Fruit fly (Drosophila melanogaster): Measurements from ENCODE around the gene Pmi.

DNA sequence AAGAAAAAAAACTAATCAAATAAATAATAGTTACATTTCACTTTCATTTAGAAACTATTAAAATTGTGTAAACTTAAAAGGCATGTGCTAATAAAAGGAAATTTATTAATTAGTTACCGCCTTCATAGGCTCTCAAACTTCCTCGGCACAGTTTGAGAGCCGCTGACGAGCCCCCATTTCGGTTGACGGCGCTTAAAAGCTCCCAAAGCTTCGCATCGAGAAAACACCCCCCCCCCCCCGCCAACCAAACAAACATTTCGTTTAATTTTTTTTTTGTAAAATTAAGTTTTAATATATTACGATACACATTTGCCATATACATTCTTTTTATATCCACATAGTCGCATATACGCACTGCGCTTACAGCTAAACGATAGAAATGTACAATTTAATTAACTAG, 17.4 kb downstream of the Pmi start:
- no peak for TF ChIP-seq OdsH (GFP tag; optimal IDR thresholded peaks at IDR 0.05)
- TF ChIP-seq Eip93F (GFP tag; optimal IDR thresholded peaks at IDR 0.05) = no peak
- TF ChIP-seq CG15336 (GFP tag; IDR thresholded peaks at IDR 0.05) = no peak
- no peak for TF ChIP-seq Sox15 (GFP tag; optimal IDR thresholded peaks at IDR 0.05)
- no peak for TF ChIP-seq Hr38 (GFP tag; optimal IDR thresholded peaks at IDR 0.05)
- TF ChIP-seq CG8632 (GFP tag; optimal IDR thresholded peaks at IDR 0.05) = no peak
- no peak for TF ChIP-seq CG6808 (GFP tag; optimal IDR thresholded peaks at IDR 0.05)
- TF ChIP-seq Eip75B (GFP tag; optimal IDR thresholded peaks at IDR 0.05) = no peak
- TF ChIP-seq Hr4 (GFP tag; optimal IDR thresholded peaks at IDR 0.05) = no peak
- no peak for TF ChIP-seq fd85E (GFP tag; optimal IDR thresholded peaks at IDR 0.05)

All from whole organism, prepupa.